Worm (Caenorhabditis elegans): ENCODE data around the gene dsb-3.

Gene dsb-3

DNA sequence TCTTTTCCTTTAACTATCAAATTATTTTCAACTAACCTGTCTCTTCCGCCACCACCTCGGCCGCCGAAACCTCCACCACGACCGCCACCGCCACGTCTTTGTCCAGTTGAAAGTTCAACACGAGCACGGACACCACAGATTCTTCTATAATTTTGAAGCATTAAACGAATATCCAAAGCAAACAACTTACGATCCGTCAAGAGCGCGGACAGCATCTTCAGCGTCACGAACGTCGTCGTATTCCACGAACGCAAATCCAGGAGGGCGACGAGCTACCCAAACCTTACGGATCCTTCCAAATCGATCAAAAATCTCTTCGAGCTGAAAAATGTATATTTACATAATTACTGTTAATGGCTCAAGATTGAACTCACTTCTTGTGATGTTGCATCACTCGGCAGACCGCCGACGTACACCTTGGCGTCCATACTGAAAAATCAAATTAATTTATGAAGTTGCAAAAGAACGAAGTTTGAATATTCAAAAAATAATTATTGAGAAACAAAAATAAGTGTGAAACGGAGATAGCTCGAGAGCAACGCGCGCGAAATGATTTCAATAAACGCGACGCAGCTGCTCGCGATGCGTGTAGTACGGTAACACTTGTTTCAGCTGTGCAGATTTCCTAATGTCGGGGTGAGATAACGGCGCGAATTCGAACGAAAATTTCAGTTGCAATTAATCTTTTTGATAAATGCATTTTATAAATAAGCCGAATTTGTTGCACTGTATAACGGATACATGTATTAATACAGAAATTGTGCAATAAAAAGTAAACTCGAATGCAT lies 31.6 kb upstream of the dsb-3 start, which contains the start of gene rsp-6 (continued):
- TF ChIP-seq unc-130 (tag; optimal IDR thresholded peaks at IDR 0.05): peak; percentile 87
- TF ChIP-seq C16A3.4 (tag; optimal IDR thresholded peaks at IDR 0.05): peak; percentile 94
- TF ChIP-seq skn-1 (tag; optimal IDR thresholded peaks at IDR 0.05): peak; percentile 89
- TF ChIP-seq lin-14 (GFP tag; optimal IDR thresholded peaks at IDR 0.05): peak; percentile 89
- no peak for TF ChIP-seq pqm-1 (tag; optimal IDR thresholded peaks at IDR 0.05)
- peak; percentile 47 for TF ChIP-seq elt-2 (tag; optimal IDR thresholded peaks at IDR 0.05)
- TF ChIP-seq dpl-1 (GFP tag; optimal IDR thresholded peaks at IDR 0.05): peak; percentile 92 to 96 (median 94)
- TF ChIP-seq F16B12.6 (tag; optimal IDR thresholded peaks at IDR 0.05): peak; percentile 69
- TF ChIP-seq snu-23 (GFP tag; optimal IDR thresholded peaks at IDR 0.05): peak; percentile 92
- TF ChIP-seq snpc-4 (tag; optimal IDR thresholded peaks at IDR 0.05): peak; percentile 10
- no peak for TF ChIP-seq grh-1 (GFP tag; IDR thresholded peaks at IDR 0.05)
- TF ChIP-seq fos-1 (tag; optimal IDR thresholded peaks at IDR 0.05): peak; percentile 82
- peak; percentile 83 for TF ChIP-seq unc-86 (tag; optimal IDR thresholded peaks at IDR 0.05)
- TF ChIP-seq C04F5.9 (tag; optimal IDR thresholded peaks at IDR 0.05): peak; percentile 46
- no peak for TF ChIP-seq pax-3 (tag; optimal IDR thresholded peaks at IDR 0.05)
- TF ChIP-seq nhr-77 (tag; optimal IDR thresholded peaks at IDR 0.05): peak; percentile 78
- TF ChIP-seq nhr-85 (tag): peak; percentile 89
- TF ChIP-seq nhr-237 (tag; optimal IDR thresholded peaks at IDR 0.05): peak; percentile 76
- peak; percentile 5 for TF ChIP-seq aha-1 (tag; optimal IDR thresholded peaks at IDR 0.05)
- no peak for TF ChIP-seq nhr-84 (tag; optimal IDR thresholded peaks at IDR 0.05)
- peak; percentile 95 to 98 for TF ChIP-seq lin-35 (GFP tag; optimal IDR thresholded peaks at IDR 0.05)
- TF ChIP-seq nhr-12 (tag; optimal IDR thresholded peaks at IDR 0.05): no peak
- TF ChIP-seq Y116A8C.19 (tag; optimal IDR thresholded peaks at IDR 0.05; ENCODE audit: borderline replicate concordance): no peak
- TF ChIP-seq sptf-1 (tag; optimal IDR thresholded peaks at IDR 0.05): no peak
- TF ChIP-seq sup-37 (GFP tag; optimal IDR thresholded peaks at IDR 0.05): no peak
- peak; percentile 85 for TF ChIP-seq nhr-20 (tag; optimal IDR thresholded peaks at IDR 0.05)
- TF ChIP-seq nhr-11 (tag; optimal IDR thresholded peaks at IDR 0.05): peak; percentile 23
- TF ChIP-seq fkh-4 (tag; optimal IDR thresholded peaks at IDR 0.05; ENCODE audit: borderline replicate concordance): no peak
- peak; percentile 87 for TF ChIP-seq xbp-1 (tag; optimal IDR thresholded peaks at IDR 0.05)
- TF ChIP-seq fkh-10 (GFP tag; optimal IDR thresholded peaks at IDR 0.05): peak; percentile 67
- no peak for TF ChIP-seq mab-9 (GFP tag; IDR thresholded peaks at IDR 0.05)
- peak; percentile 81 for TF ChIP-seq rnt-1 (tag; optimal IDR thresholded peaks at IDR 0.05)
- TF ChIP-seq ztf-11 (tag; optimal IDR thresholded peaks at IDR 0.05): peak in 1 of 2 experiments; percentile 1
- no peak for TF ChIP-seq efl-3 (GFP tag; optimal IDR thresholded peaks at IDR 0.05)
- TF ChIP-seq ceh-82 (tag; optimal IDR thresholded peaks at IDR 0.05): peak; percentile 72 to 94 (median 78)
- TF ChIP-seq sox-4 (tag; optimal IDR thresholded peaks at IDR 0.05): no peak
- peak; percentile 90 for TF ChIP-seq vab-15 (tag; optimal IDR thresholded peaks at IDR 0.05)
- TF ChIP-seq egl-13 (tag; optimal IDR thresholded peaks at IDR 0.05): peak; percentile 69
- peak; percentile 65 for TF ChIP-seq ceh-88 (GFP tag; IDR thresholded peaks at IDR 0.05)

DNA sequence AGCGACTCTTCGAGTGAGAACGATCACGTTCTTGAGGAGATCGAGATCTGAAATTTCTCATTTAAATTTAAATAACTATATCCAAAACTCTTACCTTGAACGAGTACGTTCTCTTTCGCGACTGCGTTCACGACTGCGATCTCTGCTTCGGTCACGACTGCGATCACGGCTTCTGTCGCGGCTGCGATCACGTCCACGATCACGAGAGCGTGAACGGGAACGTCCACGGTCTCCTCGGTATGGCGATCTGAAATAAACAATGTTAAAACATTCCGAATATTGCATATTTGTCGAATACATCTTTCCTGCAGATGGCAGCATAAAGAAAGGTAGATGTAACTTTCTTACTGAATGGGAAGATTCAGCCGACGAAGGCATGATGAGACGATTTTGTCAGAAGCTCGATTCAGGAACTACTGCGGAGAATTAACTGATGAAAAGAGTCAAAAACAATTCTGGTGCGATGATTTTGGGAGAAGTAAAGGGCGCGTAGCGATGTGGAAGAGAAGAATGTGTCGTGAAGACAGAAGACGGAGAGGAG lies 30.8 kb upstream of the dsb-3 start:
- TF ChIP-seq aly-2 (tag; optimal IDR thresholded peaks at IDR 0.05) (no peak), grh-1 (GFP tag; IDR thresholded peaks at IDR 0.05) (no peak), efl-1 (optimal IDR thresholded peaks at IDR 0.05) (no peak), efl-1 (GFP tag; optimal IDR thresholded peaks at IDR 0.05 in 1 of 2) (peak in 1 of 2 experiments; percentile 72)

All from whole organism, L1 larva.